Worm (Caenorhabditis elegans) whole organism, L4/young adult: Measurements from ENCODE around the gene zip-3.

ENCODE experiments used
- W03F9.2 ChIP-seq: fragments of 150-350 bp; optimal IDR thresholded peaks from 2 replicates; lab custom pipeline; 2014; ENCODE audit warnings: missing biosample characterization, missing genetic modification characterization
- dao-5 ChIP-seq: sonication (generic microtip); optimal IDR thresholded peaks from 2 replicates; lab custom pipeline; 2016; ENCODE audit warnings: missing genotype, missing genetic modification characterization, moderate library complexity, missing compliant biosample characterization
- him-1 ChIP-seq: sonication (generic microtip); optimal IDR thresholded peaks from 2 replicates; lab custom pipeline; 2016; ENCODE audit warnings: missing genotype, missing genetic modification reagents, missing genetic modification characterization, missing compliant biosample characterization

ce11 chrII:13964325-13964724 is 7.1 kb upstream of the zip-3 start:
- TF ChIP-seq dao-5 (tag; lab: Kevin White, UChicago) (no peak), him-1 (tag; lab: Kevin White, UChicago) (no peak), W03F9.2 (tag; lab: Kevin White, UChicago) (no peak)
